Worm (Caenorhabditis elegans) whole organism, L3 larva: Measurements from ENCODE around the gene gpa-10.

Experiments
- R02D3.7 ChIP-seq: fragments of 150-350 bp; optimal IDR thresholded peaks from 2 replicates; lab custom pipeline; 2014; ENCODE audit warnings: missing biosample characterization, missing genetic modification characterization
- ama-1 ChIP-seq: fragments of 150-350 bp; optimal IDR thresholded peaks from 2 replicates; lab custom pipeline; 2018
- ceh-16 ChIP-seq: sonication (generic microtip); optimal IDR thresholded peaks from 2 replicates; lab custom pipeline; 2017; ENCODE audit warnings: missing biosample characterization, missing genetic modification characterization
- ceh-28 ChIP-seq: fragments of 150-350 bp; optimal IDR thresholded peaks from 2 replicates; lab custom pipeline; 2014; ENCODE audit warnings: missing biosample characterization, missing genetic modification reagents, missing genetic modification characterization
- ceh-82 ChIP-seq: fragments of 150-350 bp; optimal IDR thresholded peaks from 2 replicates; lab custom pipeline; 2014; ENCODE audit warnings: missing biosample characterization, missing genetic modification characterization
- ceh-9 ChIP-seq: sonication (generic microtip); optimal IDR thresholded peaks from 2 replicates; lab custom pipeline; 2018; ENCODE audit warnings: missing biosample characterization, missing genetic modification characterization
- egl-27 ChIP-seq: sonication (generic microtip); optimal IDR thresholded peaks from 4 replicates; lab custom pipeline; 2017; ENCODE audit warnings: missing biosample characterization, missing genetic modification reagents, missing genetic modification characterization
- elt-1 ChIP-seq: fragments of 150-350 bp; optimal IDR thresholded peaks from 2 replicates; lab custom pipeline; 2014; ENCODE audit warnings: missing biosample characterization, missing genetic modification characterization
- eor-1 ChIP-seq, 2 experiments: fragments of 150-350 bp; optimal IDR thresholded peaks; 2 replicates each; lab custom pipeline; 2014 to 2018; ENCODE audit warnings: missing biosample characterization in 2 of 2, missing genetic modification characterization in 2 of 2
- fkh-10 ChIP-seq: sonication (generic microtip); optimal IDR thresholded peaks from 2 replicates; lab custom pipeline; 2017; ENCODE audit warnings: missing biosample characterization, missing genetic modification reagents, missing genetic modification characterization
- fos-1 ChIP-seq: fragments of 150-350 bp; optimal IDR thresholded peaks from 2 replicates; lab custom pipeline; 2014; ENCODE audit warnings: missing biosample characterization, missing genetic modification characterization
- hmg-11 ChIP-seq: sonication (generic microtip); optimal IDR thresholded peaks from 2 replicates; lab custom pipeline; 2016; ENCODE audit warnings: missing genetic modification characterization, missing compliant biosample characterization
- jun-1 ChIP-seq: fragments of 150-350 bp; optimal IDR thresholded peaks from 2 replicates; lab custom pipeline; 2014; ENCODE audit warnings: missing biosample characterization, missing genetic modification reagents, missing genetic modification characterization
- lin-39 ChIP-seq: fragments of 150-350 bp; optimal IDR thresholded peaks from 2 replicates; lab custom pipeline; 2018; ENCODE audit warnings: missing biosample characterization, missing genetic modification reagents, missing genetic modification characterization
- lsy-12 ChIP-seq: sonication (generic microtip); optimal IDR thresholded peaks from 2 replicates; lab custom pipeline; 2016; ENCODE audit warnings: mild to moderate bottlenecking, missing genetic modification characterization, missing compliant biosample characterization
- mml-1 ChIP-seq: fragments of 150-350 bp; sonication (generic microtip); optimal IDR thresholded peaks from 3 replicates; lab custom pipeline; 2014; ENCODE audit warnings: missing biosample characterization, missing genetic modification characterization
- nfya-1 ChIP-seq: sonication (generic microtip); optimal IDR thresholded peaks from 2 replicates; lab custom pipeline; 2017; ENCODE audit warnings: missing genetic modification characterization, mild to moderate bottlenecking, missing compliant biosample characterization, antibody characterized with exemption, moderate library complexity; ENCODE audit not compliant: insufficient read depth
- nhr-11 ChIP-seq: fragments of 150-350 bp; optimal IDR thresholded peaks from 2 replicates; lab custom pipeline; 2014; ENCODE audit warnings: missing biosample characterization, missing genetic modification characterization
- nhr-23 ChIP-seq: fragments of 150-350 bp; optimal IDR thresholded peaks from 2 replicates; lab custom pipeline; 2014; ENCODE audit warnings: missing biosample characterization, missing genetic modification reagents, missing genetic modification characterization
- nhr-237 ChIP-seq: fragments of 150-350 bp; optimal IDR thresholded peaks from 2 replicates; lab custom pipeline; 2014; ENCODE audit warnings: missing biosample characterization, missing genetic modification characterization
- nhr-25 ChIP-seq: sonication (generic microtip); optimal IDR thresholded peaks from 2 replicates; lab custom pipeline; 2017; ENCODE audit warnings: missing biosample characterization, missing genetic modification characterization
- nhr-28 ChIP-seq: fragments of 150-350 bp; optimal IDR thresholded peaks from 2 replicates; lab custom pipeline; 2014; ENCODE audit warnings: missing biosample characterization, missing genetic modification characterization
- nhr-43 ChIP-seq: sonication (generic microtip); optimal IDR thresholded peaks from 2 replicates; lab custom pipeline; 2016; ENCODE audit warnings: mild to moderate bottlenecking, missing genetic modification characterization, missing compliant biosample characterization; ENCODE audit not compliant: poor library complexity, severe bottlenecking
- nhr-76 ChIP-seq: fragments of 150-350 bp; sonication (generic microtip); optimal IDR thresholded peaks from 5 replicates; lab custom pipeline; 2014; ENCODE audit warnings: missing biosample characterization, missing genetic modification characterization
- pha-4 ChIP-seq: fragments of 150-350 bp; optimal IDR thresholded peaks from 2 replicates; lab custom pipeline; 2014; ENCODE audit warnings: missing biosample characterization, missing genetic modification reagents, missing genetic modification characterization
- pqm-1 ChIP-seq: fragments of 150-350 bp; optimal IDR thresholded peaks from 2 replicates; lab custom pipeline; 2017; ENCODE audit warnings: missing biosample characterization, missing genetic modification characterization, inconsistent platforms
- sea-2 ChIP-seq: fragments of 150-350 bp; sonication (generic microtip); optimal IDR thresholded peaks from 4 replicates; lab custom pipeline; 2014; ENCODE audit warnings: missing biosample characterization, missing genetic modification reagents, missing genetic modification characterization
- skn-1 ChIP-seq: fragments of 150-350 bp; optimal IDR thresholded peaks from 2 replicates; lab custom pipeline; 2014; ENCODE audit warnings: missing biosample characterization, missing genetic modification characterization
- snpc-4 ChIP-seq: fragments of 150-350 bp; optimal IDR thresholded peaks from 2 replicates; lab custom pipeline; 2014; ENCODE audit warnings: missing biosample characterization, missing genetic modification characterization
- unc-62 ChIP-seq: fragments of 150-350 bp; sonication (generic microtip); optimal IDR thresholded peaks from 4 replicates; lab custom pipeline; 2014; ENCODE audit warnings: missing biosample characterization, missing genetic modification reagents, missing genetic modification characterization
- ztf-11 ChIP-seq: fragments of 150-350 bp; optimal IDR thresholded peaks from 2 replicates; lab custom pipeline; 2014; ENCODE audit warnings: missing biosample characterization, missing genetic modification characterization
- ztf-4 ChIP-seq: fragments of 150-350 bp; optimal IDR thresholded peaks from 2 replicates; lab custom pipeline; 2014; ENCODE audit warnings: missing biosample characterization, missing genetic modification characterization

gpa-10 gene

ce11 chrV:6879490-6879889, 24.9 kb upstream of the gpa-10 start (continued):
- TF ChIP-seq nhr-237 (no peak), pha-4 (tag; lab: Kevin White, UChicago) (peak; percentile 68), fos-1 (no peak), eor-1 (tag; optimal IDR thresholded peaks at IDR 0.05; lab: Kevin White, UChicago) (no peak), ceh-82 (tag; lab: Kevin White, UChicago) (peak; percentile 21), sea-2 (GFP tag; lab: Kevin White, UChicago) (peak; percentile 82), nhr-28 (tag; lab: Kevin White, UChicago) (no peak), lsy-12 (peak; percentile 41), hmg-11 (peak; percentile 93), mml-1 (no peak)

- TF ChIP-seq egl-27 (tag; lab: Kevin White, UChicago) (no peak), ceh-16 (tag; lab: Kevin White, UChicago) (no peak), nhr-25 (no peak), snpc-4 (tag; lab: Kevin White, UChicago) (no peak), nhr-76 (no peak), ceh-9 (no peak), pha-4 (tag; lab: Kevin White, UChicago) (no peak)
- TF ChIP-seq, all 47 proteins: peak for 0
Observed at ce11 chrV:6878559-6878958, 23.9 kb upstream of the gpa-10 start.

- TF ChIP-seq ceh-82 (tag; lab: Kevin White, UChicago) (no peak), nhr-11 (tag; lab: Kevin White, UChicago) (no peak), elt-1 (tag; lab: Kevin White, UChicago) (peak; percentile 55), lin-39 (tag; lab: Kevin White, UChicago) (peak; percentile 10), nhr-76 (no peak), R02D3.7 (tag; lab: Kevin White, UChicago) (no peak), nhr-23 (tag; lab: Kevin White, UChicago) (no peak), ceh-16 (tag; lab: Kevin White, UChicago) (no peak), hmg-11 (peak; percentile 25), lsy-12 (no peak), ceh-28 (peak; percentile 39), unc-62 (GFP tag; lab: Kevin White, UChicago) (peak; percentile 21), ama-1 (lab: Kevin White, UChicago) (no peak), fkh-10 (GFP tag; lab: Kevin White, UChicago) (no peak), eor-1 (tag; optimal IDR thresholded peaks at IDR 0.05; lab: Kevin White, UChicago) (no peak), sea-2 (GFP tag; lab: Kevin White, UChicago) (no peak), pqm-1 (tag; lab: Kevin White, UChicago) (no peak), egl-27 (tag; lab: Kevin White, UChicago) (peak; percentile 1), pha-4 (tag; lab: Kevin White, UChicago) (peak; percentile 86), skn-1 (tag; lab: Kevin White, UChicago) (no peak), nhr-28 (tag; lab: Kevin White, UChicago) (no peak), nhr-25 (peak; percentile 67)
Observed at ce11 chrV:6876763-6877515, 22.3 kb upstream of the gpa-10 start.

- TF ChIP-seq hmg-11 = peak; percentile 7
- no peak for TF ChIP-seq R02D3.7 (tag; lab: Kevin White, UChicago)
- no peak for TF ChIP-seq nhr-23 (tag; lab: Kevin White, UChicago)
- TF ChIP-seq nhr-28 (tag; lab: Kevin White, UChicago) = no peak
- TF ChIP-seq, all 47 proteins: peak for 1
Observed at ce11 chrV:6875795-6876194, 21.2 kb upstream of the gpa-10 start.

- TF ChIP-seq nhr-43 (tag; lab: Kevin White, UChicago) = no peak
- TF ChIP-seq pqm-1 (tag; lab: Kevin White, UChicago) = no peak
- no peak for TF ChIP-seq ztf-11
- TF ChIP-seq nhr-237 = no peak
- peak; percentile 35 for TF ChIP-seq pha-4 (tag; lab: Kevin White, UChicago)
- TF ChIP-seq jun-1 (tag; lab: Kevin White, UChicago) = no peak
- no peak for TF ChIP-seq eor-1 (tag; optimal IDR thresholded peaks at IDR 0.05; lab: Kevin White, UChicago)
- TF ChIP-seq ceh-28 = no peak
- TF ChIP-seq, all 47 proteins: peak for 1
Observed at ce11 chrV:6874735-6875134, 20.1 kb upstream of the gpa-10 start.

ce11 chrV:6870004-6870403, 15.4 kb upstream of the gpa-10 start, which contains the start of gene frpr-18:
TSS of gene frpr-18 (plus strand) at chrV:6870304.
- TF ChIP-seq ceh-82 (tag; lab: Kevin White, UChicago) = no peak
- no peak for TF ChIP-seq ztf-4 (tag; lab: Kevin White, UChicago)
- TF ChIP-seq lin-39 (tag; lab: Kevin White, UChicago) = no peak
- TF ChIP-seq nhr-23 (tag; lab: Kevin White, UChicago) = no peak
- no peak for TF ChIP-seq nfya-1 (tag; lab: Kevin White, UChicago)
